Worm (Caenorhabditis elegans) whole organism, early embryonic: ENCODE measurements around the gene sng-1.

Source experiments
- F13C5.2 ChIP-seq: sonication (generic microtip); optimal IDR thresholded peaks from 2 replicates; lab custom pipeline; 2017; ENCODE audit warnings: mild to moderate bottlenecking, missing genetic modification characterization, inconsistent platforms, missing compliant biosample characterization
- aly-1 ChIP-seq: sonication (generic microtip); optimal IDR thresholded peaks from 2 replicates; lab custom pipeline; 2016; ENCODE audit warnings: missing genetic modification characterization, missing compliant biosample characterization
- ama-1 ChIP-seq: fragments of 150-350 bp; optimal IDR thresholded peaks from 2 replicates; lab custom pipeline; 2014
- ets-7 ChIP-seq: sonication (generic microtip); optimal IDR thresholded peaks from 2 replicates; lab custom pipeline; 2016; ENCODE audit warnings: missing genotype, missing genetic modification characterization, missing compliant biosample characterization
- flt-1 ChIP-seq: fragments of 200-800 bp; sonication (Bioruptor generic); IDR thresholded peaks from 2 replicates; pipeline ENCODE4 v1.3.6; 2022; ENCODE audit warnings: missing genetic modification characterization, missing compliant biosample characterization
- hmbx-1 ChIP-seq: sonication (generic microtip); optimal IDR thresholded peaks from 2 replicates; lab custom pipeline; 2016; ENCODE audit warnings: mild to moderate bottlenecking, missing genetic modification characterization, missing compliant biosample characterization
- hmg-4 ChIP-seq: fragments of 200-800 bp; sonication (Bioruptor generic); optimal IDR thresholded peaks from 2 replicates; lab custom pipeline; 2018; ENCODE audit warnings: mild to moderate bottlenecking, missing genetic modification characterization, missing compliant biosample characterization
- pes-1 ChIP-seq: fragments of 200-800 bp; sonication (Bioruptor generic); IDR thresholded peaks from 2 replicates; pipeline ENCODE4 v1.3.6; 2022; ENCODE audit warnings: missing genetic modification reagents, missing genetic modification characterization, missing compliant biosample characterization
- scrt-1 ChIP-seq: fragments of 200-800 bp; sonication (Bioruptor generic); IDR thresholded peaks from 2 replicates; pipeline ENCODE4 v1.3.6; 2022; ENCODE audit warnings: missing genetic modification characterization, missing compliant biosample characterization
- tbx-11 ChIP-seq: fragments of 200-800 bp; sonication (Bioruptor generic); IDR thresholded peaks from 2 replicates; pipeline ENCODE4 v1.3.6; 2022; ENCODE audit warnings: missing genetic modification characterization, missing compliant biosample characterization
- tbx-37 ChIP-seq: fragments of 200-800 bp; sonication (Bioruptor generic); conservative IDR thresholded peaks from 2 replicates; pipeline ENCODE4 v1.3.6; 2022; ENCODE audit warnings: missing genetic modification reagents, missing genetic modification characterization, missing compliant biosample characterization
- tra-4 ChIP-seq: sonication (generic microtip); optimal IDR thresholded peaks from 2 replicates; lab custom pipeline; 2017; ENCODE audit warnings: missing genetic modification characterization, missing compliant biosample characterization

DNA sequence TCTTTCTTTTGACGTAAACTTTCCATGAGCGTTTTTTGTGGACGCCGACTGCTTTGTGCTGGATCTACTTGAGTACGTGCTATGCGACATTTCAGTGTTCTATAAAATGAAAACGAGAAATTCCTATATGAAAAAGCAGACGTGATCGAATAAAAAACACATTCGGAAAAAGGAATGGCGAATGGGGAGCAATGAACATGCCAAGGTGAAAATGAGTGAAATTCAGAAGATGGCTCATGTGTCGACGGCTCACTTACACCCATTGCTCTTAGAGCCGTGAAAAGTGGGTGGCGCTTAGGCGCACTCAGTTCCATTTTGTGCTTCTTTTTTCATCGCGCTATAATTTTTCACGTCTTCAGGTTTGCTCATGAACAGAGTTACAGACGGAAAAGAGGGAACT, 28.7 kb upstream of the sng-1 start, which contains the start of gene K03A1.4:
- no peak for TF ChIP-seq hmg-4 (GFP tag; lab: Kevin White, UChicago)
- no peak for TF ChIP-seq hmbx-1
- TF ChIP-seq flt-1 (GFP tag; lab: Robert Waterston, UW), result no peak
- TF ChIP-seq ets-7 (tag; lab: Kevin White, UChicago), result no peak
- no peak for TF ChIP-seq F13C5.2
- TF ChIP-seq tra-4 (tag; lab: Kevin White, UChicago), result no peak
- TF ChIP-seq tbx-37 (GFP tag; lab: Robert Waterston, UW), result no peak
- no peak for TF ChIP-seq aly-1
- TF ChIP-seq tbx-11 (GFP tag; lab: Robert Waterston, UW), result no peak
- TF ChIP-seq scrt-1 (GFP tag; lab: Robert Waterston, UW), result no peak
- no peak for TF ChIP-seq pes-1 (GFP tag; lab: Robert Waterston, UW)
- TF ChIP-seq ama-1 (lab: Kevin White, UChicago), result no peak
